Fruit fly (Drosophila melanogaster): ENCODE measurements around the gene Pcp.

DNA sequence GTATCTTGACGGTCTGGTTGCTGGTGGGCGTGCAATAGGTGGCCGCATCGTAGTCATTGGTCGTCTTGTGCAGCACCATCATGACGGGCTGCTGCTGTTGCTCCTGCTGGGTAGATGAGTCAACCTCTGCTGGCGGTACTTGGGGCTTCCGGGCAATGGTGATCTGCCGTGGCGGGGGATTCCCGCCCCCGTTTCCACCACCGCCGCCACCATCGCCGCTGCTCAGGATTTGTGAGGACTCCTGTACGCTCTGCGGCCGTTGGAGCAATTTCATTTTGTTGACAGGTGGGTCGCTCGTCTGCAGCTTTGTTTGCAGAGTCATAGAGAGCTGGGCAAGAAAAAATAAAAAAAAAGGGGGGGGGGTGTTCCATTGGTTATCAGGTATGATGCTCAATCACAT lies 4.8 kb downstream of the Pcp start:
- TF ChIP-seq CTCF (optimal IDR thresholded peaks at IDR 0.05) (no peak), CG8478 (optimal IDR thresholded peaks at IDR 0.05) (no peak)
